Fruit fly (Drosophila melanogaster): ENCODE results near the gene Cdc14.

- TF ChIP-seq ttk (optimal IDR thresholded peaks at IDR 0.05) = no peak
- TF ChIP-seq insv (optimal IDR thresholded peaks at IDR 0.05) = no peak
- TF ChIP-seq h (optimal IDR thresholded peaks at IDR 0.05) = no peak
- TF ChIP-seq psq (optimal IDR thresholded peaks at IDR 0.05) = no peak
Measured at dm6 chr2L:7833650-7834049, 23.1 kb upstream of the Cdc14 start.
